Fruit fly (Drosophila melanogaster): ENCODE results near the gene Mp.

Gene Mp

dm6 chr3L:7090764-7091163 lies 92.1 kb downstream of the Mp start (continued):
- TF ChIP-seq CG12104 (GFP tag; optimal IDR thresholded peaks at IDR 0.05) (peak; percentile 27), onecut (GFP tag; IDR thresholded peaks at IDR 0.05) (peak; percentile 59), vvl (GFP tag; IDR thresholded peaks at IDR 0.05) (peak; percentile 90), E2f1 (GFP tag; IDR thresholded peaks at IDR 0.05) (peak; percentile 75), dati (GFP tag; IDR thresholded peaks at IDR 0.05) (peak; percentile 31; the same call in 1 of the 2 replicates), CG11093 (GFP tag; IDR thresholded peaks at IDR 0.05) (peak; percentile 49; the same call in 2 of the 3 replicates), CG2889 (GFP tag; IDR thresholded peaks at IDR 0.05) (no peak), tll (GFP tag; optimal IDR thresholded peaks at IDR 0.05) (no peak), hb (GFP tag; IDR thresholded peaks at IDR 0.05; ENCODE audit: partially characterized antibody) (no peak), CG1832 (GFP tag; optimal IDR thresholded peaks at IDR 0.05) (no peak), sug (tag; optimal IDR thresholded peaks at IDR 0.05) (no peak), dpn (GFP tag; optimal IDR thresholded peaks at IDR 0.05) (peak; percentile 57 to 74), CG13624 (GFP tag; optimal IDR thresholded peaks at IDR 0.05) (peak; percentile 2), Mrtf (GFP tag; IDR thresholded peaks at IDR 0.05) (peak; percentile 69; the same call in 1 of the 3 replicates), CG9437 (GFP tag; optimal IDR thresholded peaks at IDR 0.05) (peak; percentile 14), CG9817 (tag; optimal IDR thresholded peaks at IDR 0.05) (peak; percentile 22), Hr3 (GFP tag; optimal IDR thresholded peaks at IDR 0.05) (peak; percentile 28), CG6854 (GFP tag; optimal IDR thresholded peaks at IDR 0.05) (peak; percentile 22), Elba2 (GFP tag; optimal IDR thresholded peaks at IDR 0.05) (no peak), jigr1 (GFP tag; IDR thresholded peaks at IDR 0.05) (peak; percentile 63; the same call in 1 of the 3 replicates), sob (GFP tag; IDR thresholded peaks at IDR 0.05) (peak; percentile 76), CG6765 (GFP tag; optimal IDR thresholded peaks at IDR 0.05) (no peak), Bteb2 (GFP tag; optimal IDR thresholded peaks at IDR 0.05) (no peak), CG11398 (GFP tag; optimal IDR thresholded peaks at IDR 0.05) (no peak), phol (tag; optimal IDR thresholded peaks at IDR 0.05) (peak; percentile 79), Pdp1 (GFP tag; optimal IDR thresholded peaks at IDR 0.05) (peak; percentile 47 to 71), HHEX (GFP tag; optimal IDR thresholded peaks at IDR 0.05) (peak; percentile 70), Ravus (GFP tag; IDR thresholded peaks at IDR 0.05) (no peak; the same call in 1 of the 2 replicates), gem (tag; optimal IDR thresholded peaks at IDR 0.05) (peak; percentile 77), gsb-n (tag; optimal IDR thresholded peaks at IDR 0.05) (peak; percentile 5), Hand (GFP tag; optimal IDR thresholded peaks at IDR 0.05) (no peak), Six4 (GFP tag; optimal IDR thresholded peaks at IDR 0.05) (peak; percentile 25), CG6175 (GFP tag; IDR thresholded peaks at IDR 0.05) (peak; percentile 37; the same call in 1 of the 3 replicates), CG11085 (GFP tag; IDR thresholded peaks at IDR 0.05) (0 out of 2 replicates have a peak, but pooled peaks have one; percentile 30), CG11695 (GFP tag; IDR thresholded peaks at IDR 0.05) (peak; percentile 78), run (tag; optimal IDR thresholded peaks at IDR 0.05) (peak; percentile 12), Rfx (GFP tag; IDR thresholded peaks at IDR 0.05) (peak; percentile 71), zen (tag; optimal IDR thresholded peaks at IDR 0.05) (peak; percentile 25), CG15479 (GFP tag; optimal IDR thresholded peaks at IDR 0.05) (no peak), CG31224 (GFP tag; IDR thresholded peaks at IDR 0.05) (no peak), dimm (GFP tag; IDR thresholded peaks at IDR 0.05) (no peak), bab2 (GFP tag; optimal IDR thresholded peaks at IDR 0.05) (peak; percentile 51), Hsf (GFP tag; optimal IDR thresholded peaks at IDR 0.05) (peak; percentile 46), ase (GFP tag; IDR thresholded peaks at IDR 0.05) (peak; percentile 80; the same call in 2 of the 3 replicates), CG16863 (GFP tag; optimal IDR thresholded peaks at IDR 0.05) (peak; percentile 27), Jarid2 (GFP tag; optimal IDR thresholded peaks at IDR 0.05) (peak; percentile 21), CG12942 (GFP tag; optimal IDR thresholded peaks at IDR 0.05) (peak; percentile 10), CG3847 (GFP tag; IDR thresholded peaks at IDR 0.05) (no peak), CG17361 (GFP tag; IDR thresholded peaks at IDR 0.05) (peak; percentile 74), Chrac-16 (GFP tag; optimal IDR thresholded peaks at IDR 0.05) (peak; percentile 25), Vsx1 (GFP tag; optimal IDR thresholded peaks at IDR 0.05) (peak; percentile 25)
